Fruit fly (Drosophila melanogaster) whole organism, embryonic: Measurements from ENCODE around the gene CG14930.

Experiments
- Atf-2 ChIP-seq: fragments of 200-800 bp; sonication (Bioruptor generic); optimal IDR thresholded peaks from 2 replicates; lab custom pipeline; 2016; ENCODE audit warnings: missing biosample characterization, missing genetic modification characterization
- CG10267 ChIP-seq: fragments of 200-800 bp; sonication (Bioruptor generic); optimal IDR thresholded peaks from 2 replicates; lab custom pipeline; 2018; ENCODE audit warnings: missing biosample characterization, mild to moderate bottlenecking, missing genetic modification characterization, moderate library complexity
- CG10979 ChIP-seq: fragments of 200-800 bp; sonication (Bioruptor generic); optimal IDR thresholded peaks from 2 replicates; lab custom pipeline; 2018; ENCODE audit warnings: missing biosample characterization, mild to moderate bottlenecking, missing genetic modification characterization, moderate library complexity
- CG12071 ChIP-seq: fragments of 200-800 bp; sonication (Bioruptor generic); optimal IDR thresholded peaks from 3 replicates; lab custom pipeline; 2018; ENCODE audit warnings: missing biosample characterization, mild to moderate bottlenecking, missing genetic modification characterization
- CG12659 ChIP-seq: fragments of 200-800 bp; sonication (Bioruptor generic); optimal IDR thresholded peaks from 3 replicates; lab custom pipeline; 2017; ENCODE audit warnings: mild to moderate bottlenecking, missing biosample characterization, missing genetic modification reagents, missing genetic modification characterization
- CG14014 ChIP-seq: fragments of 200-800 bp; sonication (Bioruptor generic); IDR thresholded peaks from 2 replicates; pipeline ENCODE4 v1.3.6; 2022; ENCODE audit warnings: missing biosample characterization, missing genetic modification characterization
- CG14965 ChIP-seq: fragments of 200-800 bp; sonication (Bioruptor generic); optimal IDR thresholded peaks from 2 replicates; lab custom pipeline; 2016; ENCODE audit warnings: missing biosample characterization, missing genetic modification characterization, borderline replicate concordance
- CG15601 ChIP-seq: fragments of 200-800 bp; sonication (Bioruptor generic); optimal IDR thresholded peaks from 3 replicates; lab custom pipeline; 2019; ENCODE audit warnings: missing biosample characterization, mild to moderate bottlenecking, missing genetic modification characterization, moderate library complexity
- CG16863 ChIP-seq: fragments of 200-800 bp; sonication (Bioruptor generic); optimal IDR thresholded peaks from 3 replicates; lab custom pipeline; 2016; ENCODE audit warnings: missing biosample characterization, missing genetic modification characterization
- CG17568 ChIP-seq: fragments of 200-800 bp; sonication (Bioruptor generic); optimal IDR thresholded peaks from 2 replicates; lab custom pipeline; 2018; ENCODE audit warnings: missing biosample characterization, mild to moderate bottlenecking, missing genetic modification characterization, moderate library complexity
- CG17802 ChIP-seq: fragments of 200-800 bp; sonication (Bioruptor generic); optimal IDR thresholded peaks from 2 replicates; lab custom pipeline; 2018; ENCODE audit warnings: missing biosample characterization, mild to moderate bottlenecking, missing genetic modification characterization, moderate library complexity
- CG31441 ChIP-seq: fragments of 200-800 bp; sonication (Bioruptor generic); IDR thresholded peaks from 2 replicates; pipeline ENCODE4 v1.3.6; 2022; ENCODE audit warnings: missing biosample characterization, missing genetic modification characterization
- CG34376 ChIP-seq: fragments of 200-800 bp; sonication (Bioruptor generic); optimal IDR thresholded peaks from 2 replicates; lab custom pipeline; 2018; ENCODE audit warnings: missing biosample characterization, mild to moderate bottlenecking, missing genetic modification characterization
- CG3838 ChIP-seq: fragments of 200-800 bp; sonication (Bioruptor generic); optimal IDR thresholded peaks from 3 replicates; lab custom pipeline; 2016; ENCODE audit warnings: missing biosample characterization, missing genetic modification characterization
- CG4360 ChIP-seq: fragments of 200-800 bp; sonication (Bioruptor generic); IDR thresholded peaks from 2 replicates; pipeline ENCODE4 v1.3.6; 2022; ENCODE audit warnings: missing biosample characterization, missing genetic modification characterization
- CG6175 ChIP-seq: fragments of 200-800 bp; sonication (Bioruptor generic); IDR thresholded peaks from 3 replicates; pipeline ENCODE4 v1.3.6; 2022; ENCODE audit warnings: missing biosample characterization, missing genetic modification characterization
- CG6854 ChIP-seq: fragments of 200-800 bp; sonication (Bioruptor generic); optimal IDR thresholded peaks from 3 replicates; lab custom pipeline; 2017; ENCODE audit warnings: missing biosample characterization, mild to moderate bottlenecking, missing genetic modification characterization
- CG7556 ChIP-seq: fragments of 200-800 bp; sonication (Bioruptor generic); optimal IDR thresholded peaks from 2 replicates; lab custom pipeline; 2017; ENCODE audit warnings: missing biosample characterization, mild to moderate bottlenecking, missing genetic modification characterization
- CG8359 ChIP-seq: fragments of 200-800 bp; sonication (Bioruptor generic); optimal IDR thresholded peaks from 2 replicates; lab custom pipeline; 2017; ENCODE audit warnings: missing biosample characterization, mild to moderate bottlenecking, missing genetic modification characterization, borderline replicate concordance
- CG8765 ChIP-seq: fragments of 200-800 bp; sonication (Bioruptor generic); IDR thresholded peaks from 2 replicates; pipeline ENCODE4 v1.3.6; 2022; ENCODE audit warnings: missing biosample characterization, missing genetic modification characterization
- Camta ChIP-seq: fragments of 200-800 bp; sonication (Bioruptor generic); optimal IDR thresholded peaks from 2 replicates; lab custom pipeline; 2016; ENCODE audit warnings: missing biosample characterization, missing genetic modification characterization
- Doc3 ChIP-seq: fragments of 200-800 bp; sonication (Bioruptor generic); IDR thresholded peaks from 3 replicates; pipeline ENCODE4 v1.3.6; 2022; ENCODE audit warnings: missing biosample characterization, missing genetic modification characterization; ENCODE audit not compliant: partially characterized antibody
- E2f2 ChIP-seq: fragments of 200-800 bp; sonication (Bioruptor generic); IDR thresholded peaks from 2 replicates; pipeline ENCODE4 v1.3.6; 2022; ENCODE audit warnings: missing biosample characterization, missing genetic modification characterization
- Gug ChIP-seq: fragments of 200-800 bp; sonication (Bioruptor generic); IDR thresholded peaks from 4 replicates; pipeline ENCODE4 v1.3.6; 2022; ENCODE audit warnings: missing biosample characterization, missing genetic modification characterization
- HHEX ChIP-seq: fragments of 200-800 bp; sonication (Bioruptor generic); optimal IDR thresholded peaks from 3 replicates; lab custom pipeline; 2017; ENCODE audit warnings: missing biosample characterization, mild to moderate bottlenecking, missing genetic modification characterization, missing genetic modification reagents
- Hsf ChIP-seq: fragments of 200-800 bp; sonication (Bioruptor generic); optimal IDR thresholded peaks from 3 replicates; lab custom pipeline; 2016; ENCODE audit warnings: missing biosample characterization, missing genetic modification characterization
- MBD-R2 ChIP-seq: fragments of 200-800 bp; sonication (Bioruptor generic); IDR thresholded peaks from 2 replicates; pipeline ENCODE4 v1.3.6; 2022; ENCODE audit warnings: missing biosample characterization, missing genetic modification characterization
- Myb ChIP-seq: fragments of 200-800 bp; sonication (Bioruptor generic); optimal IDR thresholded peaks from 2 replicates; lab custom pipeline; 2016; ENCODE audit warnings: missing biosample characterization, missing genetic modification characterization
- NfI ChIP-seq: fragments of 200-800 bp; sonication (Bioruptor generic); optimal IDR thresholded peaks from 3 replicates; lab custom pipeline; 2018; ENCODE audit warnings: missing biosample characterization, mild to moderate bottlenecking, missing genetic modification characterization, moderate library complexity
- Oli ChIP-seq: fragments of 200-800 bp; sonication (Bioruptor generic); optimal IDR thresholded peaks from 2 replicates; lab custom pipeline; 2018; ENCODE audit warnings: missing biosample characterization, mild to moderate bottlenecking, missing genetic modification characterization, moderate library complexity
- Poxn ChIP-seq: fragments of 200-800 bp; sonication (Bioruptor generic); IDR thresholded peaks from 2 replicates; pipeline ENCODE4 v1.3.6; 2022; ENCODE audit warnings: missing biosample characterization, missing genetic modification characterization
- Side ChIP-seq: fragments of 200-800 bp; sonication (Bioruptor generic); optimal IDR thresholded peaks from 2 replicates; lab custom pipeline; 2016; ENCODE audit warnings: missing biosample characterization, missing genetic modification characterization
- Ssrp ChIP-seq: fragments of 200-800 bp; sonication (Bioruptor generic); optimal IDR thresholded peaks from 2 replicates; lab custom pipeline; 2018; ENCODE audit warnings: missing biosample characterization, mild to moderate bottlenecking, missing genetic modification characterization, moderate library complexity
- Xrp1 ChIP-seq: fragments of 200-800 bp; sonication (Bioruptor generic); IDR thresholded peaks from 2 replicates; pipeline ENCODE4 v1.3.6; 2022; ENCODE audit warnings: missing biosample characterization, missing genetic modification characterization
- crol ChIP-seq: fragments of 200-800 bp; sonication (Bioruptor generic); IDR thresholded peaks from 2 replicates; pipeline ENCODE4 v1.3.6; 2022; ENCODE audit warnings: missing biosample characterization, missing genetic modification characterization
- dysf ChIP-seq: fragments of 200-800 bp; sonication (Bioruptor generic); IDR thresholded peaks from 3 replicates; pipeline ENCODE4 v1.3.6; 2022; ENCODE audit warnings: missing biosample characterization, missing genetic modification characterization
- ewg ChIP-seq: fragments of 200-800 bp; sonication (Bioruptor generic); optimal IDR thresholded peaks from 3 replicates; lab custom pipeline; 2017; ENCODE audit warnings: mild to moderate bottlenecking, missing biosample characterization, missing genetic modification reagents, missing genetic modification characterization
- gfzf ChIP-seq: fragments of 200-800 bp; sonication (Bioruptor generic); optimal IDR thresholded peaks from 2 replicates; lab custom pipeline; 2016; ENCODE audit warnings: missing biosample characterization, mild to moderate bottlenecking, missing genetic modification characterization, moderate library complexity
- grn ChIP-seq: fragments of 200-800 bp; sonication (Bioruptor generic); optimal IDR thresholded peaks from 3 replicates; lab custom pipeline; 2017; ENCODE audit warnings: missing biosample characterization, missing genetic modification characterization
- gsb ChIP-seq: fragments of 200-800 bp; sonication (Bioruptor generic); IDR thresholded peaks from 2 replicates; pipeline ENCODE4 v1.3.6; 2022; ENCODE audit warnings: missing biosample characterization, missing genetic modification characterization
- jigr1 ChIP-seq: fragments of 200-800 bp; sonication (Bioruptor generic); IDR thresholded peaks from 3 replicates; pipeline ENCODE4 v1.3.6; 2022; ENCODE audit warnings: missing biosample characterization, missing genetic modification characterization
- jumu ChIP-seq: fragments of 200-800 bp; sonication (Bioruptor generic); optimal IDR thresholded peaks from 3 replicates; lab custom pipeline; 2016; ENCODE audit warnings: missing biosample characterization, missing genetic modification characterization
- kay ChIP-seq: fragments of 200-800 bp; sonication (Bioruptor generic); optimal IDR thresholded peaks from 2 replicates; lab custom pipeline; 2016; ENCODE audit warnings: missing biosample characterization, missing genetic modification characterization
- mld ChIP-seq: fragments of 200-800 bp; sonication (Bioruptor generic); IDR thresholded peaks from 3 replicates; pipeline ENCODE4 v1.3.6; 2022; ENCODE audit warnings: missing biosample characterization, missing genetic modification characterization; ENCODE audit not compliant: partially characterized antibody
- peb ChIP-seq: fragments of 200-800 bp; sonication (Bioruptor generic); IDR thresholded peaks from 2 replicates; pipeline ENCODE4 v1.3.6; 2022; ENCODE audit warnings: missing biosample characterization, missing genetic modification characterization
- pita ChIP-seq: fragments of 200-800 bp; sonication (Bioruptor generic); optimal IDR thresholded peaks from 2 replicates; lab custom pipeline; 2017; ENCODE audit warnings: missing biosample characterization, mild to moderate bottlenecking, missing genetic modification characterization
- salm ChIP-seq: fragments of 200-800 bp; sonication (Bioruptor generic); optimal IDR thresholded peaks from 2 replicates; lab custom pipeline; 2018; ENCODE audit warnings: missing biosample characterization, mild to moderate bottlenecking, missing genetic modification characterization
- sens ChIP-seq: fragments of 200-800 bp; sonication (Bioruptor generic); peaks from one replicate; lab custom pipeline; 2016; ENCODE audit warnings: missing biosample characterization, missing genetic modification characterization
- tup ChIP-seq: fragments of 200-800 bp; sonication (Bioruptor generic); optimal IDR thresholded peaks from 2 replicates; lab custom pipeline; 2016; ENCODE audit warnings: missing biosample characterization, mild to moderate bottlenecking, missing genetic modification characterization, moderate library complexity
- unpg ChIP-seq: fragments of 200-800 bp; sonication (Bioruptor generic); optimal IDR thresholded peaks from 3 replicates; lab custom pipeline; 2018; ENCODE audit warnings: missing biosample characterization, mild to moderate bottlenecking, missing genetic modification characterization, moderate library complexity
- zfh2 ChIP-seq: fragments of 200-800 bp; sonication (Bioruptor generic); optimal IDR thresholded peaks from 2 replicates; lab custom pipeline; 2016; ENCODE audit warnings: missing biosample characterization, missing genetic modification characterization

CG14930 gene

DNA sequence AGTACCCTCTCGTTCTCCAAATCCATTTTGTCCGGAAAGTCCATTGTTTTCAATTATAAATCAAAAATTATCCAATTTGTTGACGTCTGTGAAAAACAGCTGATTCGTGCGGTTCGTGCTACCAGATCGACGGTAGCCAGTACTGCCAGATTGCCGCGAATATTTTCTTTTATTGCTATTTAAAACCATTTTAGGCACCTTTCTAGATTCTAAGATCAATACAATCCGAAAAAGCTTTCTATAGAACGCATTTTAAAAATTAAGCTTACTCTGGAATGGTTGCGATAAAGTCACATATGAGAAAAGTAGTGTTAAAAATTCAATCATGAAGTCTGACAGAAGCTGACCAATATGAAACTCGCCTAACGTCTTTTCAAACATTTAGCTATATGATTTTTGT lies 22.2 kb downstream of the CG14930 start, which contains the start of gene Cog8 (continued):
- TF ChIP-seq tup (no peak), MBD-R2 (GFP tag; lab: Robert Waterston, UW) (peak; percentile 72), NfI (GFP tag; lab: Kevin White, UChicago) (peak; percentile 35), CG6175 (GFP tag; lab: Robert Waterston, UW) (no peak), CG10979 (peak; percentile 20), grn (GFP tag; lab: Kevin White, UChicago) (no peak), CG31441 (0 out of 2 replicates have a peak, but pooled peaks have one; percentile 26), CG6854 (GFP tag; lab: Kevin White, UChicago) (no peak), Myb (GFP tag; lab: Kevin White, UChicago) (peak; percentile 99), CG16863 (GFP tag; lab: Kevin White, UChicago) (peak; percentile 47), gsb (GFP tag; lab: Robert Waterston, UW) (no peak), CG3838 (no peak), peb (GFP tag; lab: Robert Waterston, UW) (no peak), dysf (GFP tag; lab: Robert Waterston, UW) (no peak; the same call in 2 of the 3 replicates), Camta (peak; percentile 51), CG12659 (GFP tag; lab: Kevin White, UChicago) (peak; percentile 57), CG8359 (GFP tag; lab: Kevin White, UChicago) (no peak), CG17568 (GFP tag; lab: Kevin White, UChicago) (no peak), jumu (GFP tag; lab: Kevin White, UChicago) (peak; percentile 52), Side (GFP tag; lab: Kevin White, UChicago) (no peak), E2f2 (GFP tag; lab: Robert Waterston, UW) (peak; percentile 69), pita (GFP tag; lab: Kevin White, UChicago) (no peak), unpg (peak; percentile 35), jigr1 (GFP tag; lab: Robert Waterston, UW) (no peak), Ssrp (tag; lab: Kevin White, UChicago) (peak; percentile 48), CG8765 (no peak), CG34376 (GFP tag; lab: Kevin White, UChicago) (no peak), CG14965 (GFP tag; lab: Kevin White, UChicago) (no peak), Hsf (GFP tag; lab: Kevin White, UChicago) (peak; percentile 49), Gug (GFP tag; lab: Robert Waterston, UW) (peak; percentile 21; the same call in 1 of the 4 replicates), Doc3 (GFP tag; lab: Robert Waterston, UW) (no peak), zfh2 (GFP tag; lab: Kevin White, UChicago) (peak; percentile 72), Poxn (GFP tag; lab: Robert Waterston, UW) (no peak), HHEX (GFP tag; lab: Kevin White, UChicago) (no peak), CG12071 (GFP tag; lab: Kevin White, UChicago) (no peak), CG7556 (GFP tag; lab: Kevin White, UChicago) (no peak), CG15601 (tag; lab: Kevin White, UChicago) (peak; percentile 39), kay (no peak), crol (no peak), Oli (tag; lab: Kevin White, UChicago) (peak; percentile 20), CG14014 (GFP tag; lab: Robert Waterston, UW) (no peak), salm (tag; lab: Kevin White, UChicago) (no peak), CG4360 (GFP tag; lab: Robert Waterston, UW) (no peak), CG17802 (peak; percentile 9), ewg (GFP tag; lab: Kevin White, UChicago) (peak; percentile 27), CG10267 (tag; lab: Kevin White, UChicago) (peak; percentile 95), mld (GFP tag; lab: Robert Waterston, UW) (no peak), Atf-2 (peak; percentile 14), sens (GFP tag; lab: Kevin White, UChicago) (peak; percentile 23), gfzf (GFP tag; lab: Kevin White, UChicago) (peak; percentile 2), Xrp1 (GFP tag; lab: Robert Waterston, UW) (peak; percentile 23; the same call in 1 of the 2 replicates)
